Worm (Caenorhabditis elegans): ENCODE measurements around the gene K12H6.8.
A peak's percentile ranks its signal among the peaks of the same experiment; 100 is the strongest.

The K12H6.8 gene

ce11 chrII:2800550-2801233 is 27.0 kb upstream of the K12H6.8 start, which contains the start of gene nhr-119 (continued):
- no peak for TF ChIP-seq snpc-3.4 (tag; optimal IDR thresholded peaks at IDR 0.05)
- TF ChIP-seq F39B2.1 (GFP tag; IDR thresholded peaks at IDR 0.05) = no peak
- no peak for TF ChIP-seq sea-2 (GFP tag; IDR thresholded peaks at IDR 0.05)
- no peak for TF ChIP-seq aptf-3 (GFP tag; IDR thresholded peaks at IDR 0.05)
- peak; percentile 82 for TF ChIP-seq hmg-1.2 (GFP tag; IDR thresholded peaks at IDR 0.05)
- no peak for TF ChIP-seq nfya-1 (tag; optimal IDR thresholded peaks at IDR 0.05; ENCODE audit: borderline replicate concordance, insufficient read depth)
- TF ChIP-seq lin-26 (GFP tag; IDR thresholded peaks at IDR 0.05) = no peak
- TF ChIP-seq Y53G8AR.9 (GFP tag; conservative IDR thresholded peaks at IDR 0.05) = no peak
- no peak for TF ChIP-seq sptf-2 (GFP tag; optimal IDR thresholded peaks at IDR 0.05)
- no peak for TF ChIP-seq ceh-100 (GFP tag; IDR thresholded peaks at IDR 0.05)
- peak; percentile 67 for TF ChIP-seq nhr-80 (tag; optimal IDR thresholded peaks at IDR 0.05)
- TF ChIP-seq F57C9.4 (tag; optimal IDR thresholded peaks at IDR 0.05) = no peak
- no peak for TF ChIP-seq let-526 (GFP tag; IDR thresholded peaks at IDR 0.05)
- TF ChIP-seq bed-1 (GFP tag; IDR thresholded peaks at IDR 0.05) = no peak
- no peak for TF ChIP-seq attf-5 (GFP tag; optimal IDR thresholded peaks at IDR 0.05)
- no peak for TF ChIP-seq bed-2 (GFP tag; IDR thresholded peaks at IDR 0.05)
- TF ChIP-seq F22D6.2 (tag; optimal IDR thresholded peaks at IDR 0.05) = peak; percentile 33
- TF ChIP-seq lin-40 (tag; optimal IDR thresholded peaks at IDR 0.05) = peak; percentile 75
- TF ChIP-seq akir-1 (GFP tag; optimal IDR thresholded peaks at IDR 0.05) = no peak
- TF ChIP-seq C06A6.2 (GFP tag; conservative IDR thresholded peaks at IDR 0.05) = no peak
- TF ChIP-seq atf-7 (tag; optimal IDR thresholded peaks at IDR 0.05) = peak; percentile 23
- TF ChIP-seq rpc-1 (optimal IDR thresholded peaks at IDR 0.05) = no peak
- TF ChIP-seq rpc-1 (tag; optimal IDR thresholded peaks at IDR 0.05) = no peak
- TF ChIP-seq madf-8 (GFP tag; conservative IDR thresholded peaks at IDR 0.05) = no peak
- no peak for TF ChIP-seq nhr-90 (tag; optimal IDR thresholded peaks at IDR 0.05)
- TF ChIP-seq let-607 (tag; optimal IDR thresholded peaks at IDR 0.05) = peak in 1 of 2 experiments; percentile 42
- no peak for TF ChIP-seq athp-1 (tag; optimal IDR thresholded peaks at IDR 0.05)
- TF ChIP-seq dpl-1 (GFP tag; optimal IDR thresholded peaks at IDR 0.05) = no peak
- TF ChIP-seq Y79H2A.3 (GFP tag; conservative IDR thresholded peaks at IDR 0.05) = no peak
- TF ChIP-seq ama-1 (optimal IDR thresholded peaks at IDR 0.05) = no peak
- no peak for TF ChIP-seq ama-1 (GFP tag; optimal IDR thresholded peaks at IDR 0.05)
- no peak for TF ChIP-seq cebp-2 (GFP tag; IDR thresholded peaks at IDR 0.05)
- no peak for TF ChIP-seq C17E4.6 (GFP tag; IDR thresholded peaks at IDR 0.05)
- TF ChIP-seq hmg-20 (GFP tag; IDR thresholded peaks at IDR 0.05) = no peak
- TF ChIP-seq ztf-6 (GFP tag; IDR thresholded peaks at IDR 0.05) = no peak
- TF ChIP-seq cebp-1 (GFP tag; IDR thresholded peaks at IDR 0.05) = no peak
- TF ChIP-seq cebp-1 (tag; optimal IDR thresholded peaks at IDR 0.05) = peak; percentile 42
- TF ChIP-seq nhr-179 (tag; optimal IDR thresholded peaks at IDR 0.05) = no peak
- no peak for TF ChIP-seq ceh-79 (tag; optimal IDR thresholded peaks at IDR 0.05)
- peak; percentile 48; the same call in 1 of the 2 replicates for TF ChIP-seq dox-1 (GFP tag; IDR thresholded peaks at IDR 0.05)
- TF ChIP-seq ztf-26 (tag; optimal IDR thresholded peaks at IDR 0.05) = peak; percentile 61
- TF ChIP-seq nfyb-1 (GFP tag; IDR thresholded peaks at IDR 0.05) = 0 out of 2 replicates have a peak, but pooled peaks have one; percentile 24
- peak in 1 of 3 experiments; percentile 41 for TF ChIP-seq lin-35 (GFP tag; optimal IDR thresholded peaks at IDR 0.05)
- no peak for TF ChIP-seq ceh-91 (GFP tag; IDR thresholded peaks at IDR 0.05)
- TF ChIP-seq egrh-3 (GFP tag; IDR thresholded peaks at IDR 0.05) = peak; percentile 66
